Fruit fly (Drosophila melanogaster): ENCODE measurements around the gene CG14075.
A peak's percentile ranks its signal among the peaks of the same experiment; 100 is the strongest.

Gene CG14075

DNA sequence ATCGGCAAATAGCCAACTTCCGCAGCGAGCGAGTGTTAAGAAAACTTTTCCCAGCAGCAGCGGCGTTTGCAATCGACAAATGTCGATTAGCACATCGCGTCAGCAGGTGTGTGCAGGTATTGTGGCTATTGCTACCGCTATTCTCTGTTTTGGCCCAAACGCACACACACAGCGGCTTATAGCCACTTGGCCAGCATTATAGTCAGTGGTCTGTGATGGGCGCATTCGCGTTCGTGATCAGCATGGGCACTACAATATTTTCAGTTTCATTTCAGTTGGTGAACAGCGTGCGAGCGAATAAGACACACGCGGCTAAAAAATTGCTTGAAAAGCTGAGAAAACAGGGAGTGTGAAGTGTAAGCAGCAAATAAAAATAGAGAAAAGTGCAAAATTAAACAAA, 34.4 kb upstream of the CG14075 start, which contains the start of gene CG6836 (continued):
- TF ChIP-seq D (optimal IDR thresholded peaks at IDR 0.05): no peak
- TF ChIP-seq D (GFP tag; optimal IDR thresholded peaks at IDR 0.05): no peak
- no peak for TF ChIP-seq CG18619 (GFP tag; optimal IDR thresholded peaks at IDR 0.05)
- TF ChIP-seq chinmo (GFP tag; IDR thresholded peaks at IDR 0.05; ENCODE audit: partially characterized antibody): peak; percentile 76; the same call in 1 of the 4 replicates
- TF ChIP-seq lmd (GFP tag; IDR thresholded peaks at IDR 0.05): no peak
- TF ChIP-seq sens (GFP tag): peak; percentile 52
- TF ChIP-seq vvl (GFP tag; IDR thresholded peaks at IDR 0.05): peak; percentile 44; the same call in 1 of the 2 replicates
- no peak for TF ChIP-seq CG6854 (GFP tag; optimal IDR thresholded peaks at IDR 0.05)
- 0 out of 3 replicates have a peak, but pooled peaks have one; percentile 9 for TF ChIP-seq sr (GFP tag; IDR thresholded peaks at IDR 0.05)
- TF ChIP-seq CG12769 (tag; optimal IDR thresholded peaks at IDR 0.05): peak; percentile 12
- no peak for TF ChIP-seq CG2202 (tag; optimal IDR thresholded peaks at IDR 0.05)
- TF ChIP-seq CG14441 (GFP tag; IDR thresholded peaks at IDR 0.05): 0 out of 2 replicates have a peak, but pooled peaks have one; percentile 38
- TF ChIP-seq CG11398 (GFP tag; optimal IDR thresholded peaks at IDR 0.05): no peak
- TF ChIP-seq CG10543 (GFP tag; optimal IDR thresholded peaks at IDR 0.05): no peak
- TF ChIP-seq mld (GFP tag; IDR thresholded peaks at IDR 0.05; ENCODE audit: partially characterized antibody): no peak
- peak; percentile 17; the same call in 1 of the 2 replicates for TF ChIP-seq sob (GFP tag; IDR thresholded peaks at IDR 0.05)
- TF ChIP-seq CG1647 (GFP tag; optimal IDR thresholded peaks at IDR 0.05): no peak
- no peak for TF ChIP-seq CG10979 (tag; optimal IDR thresholded peaks at IDR 0.05)
- TF ChIP-seq rib (GFP tag; IDR thresholded peaks at IDR 0.05): no peak

DNA sequence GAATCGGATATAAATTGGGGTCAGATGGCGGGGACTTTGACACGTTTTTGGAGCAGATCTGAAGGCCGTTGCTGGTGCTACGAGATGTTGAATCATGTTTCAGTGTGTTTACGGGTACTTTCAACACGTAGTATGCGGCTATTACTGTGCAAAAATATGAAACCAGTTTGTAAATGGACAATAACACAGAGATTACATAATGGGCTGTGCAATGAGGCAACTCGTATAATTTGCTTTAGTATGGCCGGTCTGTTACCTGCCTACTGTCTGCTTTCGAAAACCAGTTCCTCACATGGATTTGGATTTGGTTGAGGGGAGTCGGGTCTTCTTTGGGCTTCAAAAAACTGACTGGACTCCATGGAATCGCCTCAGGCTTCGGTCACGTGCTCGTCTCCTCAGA, 32.4 kb upstream of the CG14075 start:
- no peak for TF ChIP-seq CG32772 (GFP tag; IDR thresholded peaks at IDR 0.05)
- no peak for TF ChIP-seq maf-S (GFP tag; optimal IDR thresholded peaks at IDR 0.05)
- peak; percentile 84 for TF ChIP-seq cwo (GFP tag; optimal IDR thresholded peaks at IDR 0.05)
- 0 out of 4 replicates have a peak, but pooled peaks have one; percentile 50 for TF ChIP-seq chinmo (GFP tag; IDR thresholded peaks at IDR 0.05; ENCODE audit: partially characterized antibody)
- peak in 1 of 2 experiments; percentile 25 for TF ChIP-seq Hr78 (GFP tag; optimal IDR thresholded peaks at IDR 0.05)
- no peak for TF ChIP-seq CG9932 (GFP tag; IDR thresholded peaks at IDR 0.05)
- peak in 1 of 2 experiments; percentile 87 for TF ChIP-seq Pdp1 (GFP tag; optimal IDR thresholded peaks at IDR 0.05)
- TF ChIP-seq vvl (GFP tag; IDR thresholded peaks at IDR 0.05): 0 out of 2 replicates have a peak, but pooled peaks have one; percentile 42

DNA sequence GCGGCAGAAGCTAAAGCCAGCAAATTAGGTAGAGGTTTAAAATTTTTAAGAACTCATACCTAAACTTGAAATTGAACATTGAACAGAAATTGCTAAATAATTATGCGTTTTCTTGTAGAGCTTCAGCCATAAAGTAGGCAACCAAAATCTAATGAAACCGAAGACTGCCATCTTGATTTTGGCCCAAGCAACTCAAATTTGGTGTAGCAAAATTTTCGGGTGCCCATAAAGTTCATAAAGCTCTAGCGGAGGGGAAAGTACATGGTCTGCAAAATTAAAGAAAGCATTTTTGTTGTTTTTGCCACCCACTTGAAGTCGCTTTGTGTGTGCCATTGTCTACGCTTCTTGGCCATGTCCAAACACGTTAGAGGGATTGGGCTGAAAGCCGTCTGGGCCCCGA, 27.7 kb upstream of the CG14075 start:
- peak; percentile 4 for TF ChIP-seq CTCF (GFP tag; optimal IDR thresholded peaks at IDR 0.05)
- 0 out of 2 replicates have a peak, but pooled peaks have one; percentile 18 for TF ChIP-seq CG13287 (GFP tag; IDR thresholded peaks at IDR 0.05; ENCODE audit: partially characterized antibody)
- TF ChIP-seq Dbx (GFP tag; IDR thresholded peaks at IDR 0.05): no peak
- TF ChIP-seq CG15601 (tag; optimal IDR thresholded peaks at IDR 0.05): peak; percentile 18

DNA sequence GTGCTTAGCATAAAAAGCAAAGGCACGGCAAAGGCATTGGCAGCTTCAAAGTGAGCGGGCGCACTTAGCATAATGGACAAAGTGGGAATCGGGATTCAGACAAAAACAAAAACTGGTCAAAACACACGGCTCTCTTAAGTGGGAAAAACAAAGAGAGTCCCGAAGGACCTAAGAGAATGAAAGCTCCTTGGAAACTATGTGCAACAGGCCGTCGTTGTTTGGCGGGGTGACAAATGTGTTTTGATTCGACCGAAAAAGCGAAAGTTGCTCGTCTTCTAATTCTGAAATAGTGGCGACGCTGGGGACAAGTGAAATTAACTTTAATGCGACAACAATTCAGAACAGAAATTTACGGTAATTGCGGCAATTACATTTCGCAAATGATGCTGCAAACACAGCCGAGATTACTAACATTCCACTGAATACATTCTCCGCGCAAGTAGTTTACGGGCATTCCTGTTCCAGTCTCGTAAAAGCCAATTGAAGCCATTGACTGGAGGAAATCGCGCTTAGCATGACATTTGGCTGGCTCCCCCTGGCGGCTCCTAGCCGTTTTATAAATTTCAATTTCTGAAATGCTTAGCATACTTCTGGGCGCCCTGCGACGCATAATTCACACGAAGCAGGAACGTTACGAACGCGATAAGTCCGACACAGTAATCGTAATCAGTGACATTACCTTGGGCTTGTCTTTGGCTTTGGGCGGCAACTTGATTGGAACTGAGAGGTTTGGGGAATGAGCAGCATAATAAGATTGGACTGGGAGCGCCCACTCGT, 16.4 kb upstream of the CG14075 start:
- peak; percentile 88 for TF ChIP-seq CTCF (GFP tag; optimal IDR thresholded peaks at IDR 0.05)
- TF ChIP-seq CG11456 (GFP tag; IDR thresholded peaks at IDR 0.05): 0 out of 3 replicates have a peak, but pooled peaks have one; percentile 50
- TF ChIP-seq abd-A (tag; optimal IDR thresholded peaks at IDR 0.05): peak; percentile 2
- peak; percentile 30 for TF ChIP-seq ftz-f1 (GFP tag; optimal IDR thresholded peaks at IDR 0.05)
- peak; percentile 93 for TF ChIP-seq scrt (GFP tag; optimal IDR thresholded peaks at IDR 0.05)
- no peak for TF ChIP-seq Drgx (GFP tag; IDR thresholded peaks at IDR 0.05)
- 0 out of 2 replicates have a peak, but pooled peaks have one; percentile 18 for TF ChIP-seq NFAT (GFP tag; IDR thresholded peaks at IDR 0.05)
- peak; percentile 34 for TF ChIP-seq CG9437 (GFP tag; optimal IDR thresholded peaks at IDR 0.05)
- TF ChIP-seq ci (GFP tag; IDR thresholded peaks at IDR 0.05): peak; percentile 65; the same call in 2 of the 3 replicates
- peak; percentile 39 for TF ChIP-seq CG3163 (GFP tag; optimal IDR thresholded peaks at IDR 0.05)
- no peak for TF ChIP-seq maf-S (GFP tag; optimal IDR thresholded peaks at IDR 0.05)
- peak; percentile 77 for TF ChIP-seq CG14965 (GFP tag; optimal IDR thresholded peaks at IDR 0.05; ENCODE audit: borderline replicate concordance)
- TF ChIP-seq D19B (GFP tag; optimal IDR thresholded peaks at IDR 0.05): no peak
- no peak for TF ChIP-seq unpg (GFP tag; optimal IDR thresholded peaks at IDR 0.05)
- TF ChIP-seq Lhr (GFP tag; optimal IDR thresholded peaks at IDR 0.05): no peak
- no peak for TF ChIP-seq crc (GFP tag; optimal IDR thresholded peaks at IDR 0.05)
- no peak for TF ChIP-seq ase (GFP tag; IDR thresholded peaks at IDR 0.05)
- no peak for TF ChIP-seq bcd (GFP tag; optimal IDR thresholded peaks at IDR 0.05)
